Fruit fly (Drosophila melanogaster) whole organism, prepupa: ENCODE measurements around the gene CG12477.

Experiments used
- CG10631 ChIP-seq: fragments of 200-800 bp; sonication (Bioruptor generic); optimal IDR thresholded peaks from 2 replicates; lab custom pipeline; 2016; ENCODE audit warnings: missing biosample characterization, missing genetic modification characterization
- CG11294 ChIP-seq: fragments of 200-800 bp; sonication (Bioruptor generic); IDR thresholded peaks from 2 replicates; pipeline ENCODE4 v1.3.6; 2022; ENCODE audit warnings: missing biosample characterization, missing genetic modification characterization
- CG11762 ChIP-seq: fragments of 200-800 bp; sonication (Bioruptor generic); optimal IDR thresholded peaks from 3 replicates; lab custom pipeline; 2016; ENCODE audit warnings: missing biosample characterization, missing genetic modification characterization; ENCODE audit not compliant: insufficient read depth
- CG11902 ChIP-seq: fragments of 200-800 bp; sonication (Bioruptor generic); optimal IDR thresholded peaks from 3 replicates; lab custom pipeline; 2016; ENCODE audit warnings: missing biosample characterization, missing genetic modification characterization
- CG15336 ChIP-seq: fragments of 200-800 bp; sonication (Bioruptor generic); IDR thresholded peaks from 2 replicates; pipeline ENCODE4 v1.3.6; 2022; ENCODE audit warnings: missing biosample characterization, missing genetic modification characterization
- CG1621 ChIP-seq: fragments of 200-800 bp; sonication (Bioruptor generic); optimal IDR thresholded peaks from 3 replicates; lab custom pipeline; 2018; ENCODE audit warnings: missing biosample characterization, mild to moderate bottlenecking, missing genetic modification characterization
- CG16779 ChIP-seq: fragments of 200-800 bp; sonication (Bioruptor generic); optimal IDR thresholded peaks from 3 replicates; lab custom pipeline; 2017; ENCODE audit warnings: missing biosample characterization, mild to moderate bottlenecking, missing genetic modification characterization
- CG3032 ChIP-seq: fragments of 200-800 bp; optimal IDR thresholded peaks from 2 replicates; lab custom pipeline; 2019; ENCODE audit warnings: missing biosample characterization, mild to moderate bottlenecking, missing genetic modification characterization, moderate library complexity
- CG31627 ChIP-seq: fragments of 200-800 bp; sonication (Bioruptor generic); optimal IDR thresholded peaks from 3 replicates; lab custom pipeline; 2016; ENCODE audit warnings: missing biosample characterization, missing genetic modification characterization
- CG32006 ChIP-seq: fragments of 200-800 bp; sonication (Bioruptor generic); optimal IDR thresholded peaks from 3 replicates; lab custom pipeline; 2017; ENCODE audit warnings: missing biosample characterization, mild to moderate bottlenecking, missing genetic modification characterization
- CG34406 ChIP-seq: fragments of 200-800 bp; sonication (Bioruptor generic); optimal IDR thresholded peaks from 3 replicates; lab custom pipeline; 2016; ENCODE audit warnings: missing biosample characterization, missing genetic modification characterization
- CG4318 ChIP-seq: fragments of 200-800 bp; sonication (Bioruptor generic); optimal IDR thresholded peaks from 3 replicates; lab custom pipeline; 2017; ENCODE audit warnings: missing biosample characterization, mild to moderate bottlenecking, missing genetic modification characterization
- CG6276 ChIP-seq: fragments of 200-800 bp; sonication (Bioruptor generic); optimal IDR thresholded peaks from 2 replicates; lab custom pipeline; 2017; ENCODE audit warnings: missing biosample characterization, mild to moderate bottlenecking, missing genetic modification characterization
- CG6808 ChIP-seq: fragments of 200-800 bp; sonication (Bioruptor generic); optimal IDR thresholded peaks from 3 replicates; lab custom pipeline; 2017; ENCODE audit warnings: missing biosample characterization, missing genetic modification characterization, mild to moderate bottlenecking, moderate library complexity, missing genetic modification reagents
- CG6854 ChIP-seq: fragments of 200-800 bp; sonication (Bioruptor generic); optimal IDR thresholded peaks from 2 replicates; lab custom pipeline; 2017; ENCODE audit warnings: missing biosample characterization, mild to moderate bottlenecking, missing genetic modification characterization
- CG8119 ChIP-seq: fragments of 200-800 bp; sonication (Bioruptor generic); IDR thresholded peaks from 3 replicates; pipeline ENCODE4 v1.3.6; 2022; ENCODE audit warnings: missing biosample characterization, missing genetic modification characterization
- CG8319 ChIP-seq: fragments of 200-800 bp; sonication (Bioruptor generic); optimal IDR thresholded peaks from 3 replicates; lab custom pipeline; 2016; ENCODE audit warnings: missing biosample characterization, missing genetic modification characterization
- CG8632 ChIP-seq: fragments of 200-800 bp; sonication (Bioruptor generic); optimal IDR thresholded peaks from 3 replicates; lab custom pipeline; 2016; ENCODE audit warnings: missing biosample characterization, missing genetic modification characterization
- CG9139 ChIP-seq: fragments of 200-800 bp; sonication (Bioruptor generic); optimal IDR thresholded peaks from 3 replicates; lab custom pipeline; 2017; ENCODE audit warnings: missing biosample characterization, mild to moderate bottlenecking, missing genetic modification characterization
- Eip75B ChIP-seq: fragments of 200-800 bp; sonication (Bioruptor generic); optimal IDR thresholded peaks from 3 replicates; lab custom pipeline; 2016; ENCODE audit warnings: missing biosample characterization, missing genetic modification characterization
- Eip78C ChIP-seq: fragments of 200-800 bp; sonication (Bioruptor generic); peaks from one replicate; lab custom pipeline; 2016; ENCODE audit warnings: missing biosample characterization, missing genetic modification characterization
- Eip93F ChIP-seq: fragments of 200-800 bp; sonication (Bioruptor generic); optimal IDR thresholded peaks from 2 replicates; lab custom pipeline; 2016; ENCODE audit warnings: missing biosample characterization, mild to moderate bottlenecking, missing genetic modification characterization
- Ets96B ChIP-seq: fragments of 200-800 bp; optimal IDR thresholded peaks from 2 replicates; lab custom pipeline; 2019; ENCODE audit warnings: missing biosample characterization, mild to moderate bottlenecking, missing genetic modification characterization, moderate library complexity
- Gug ChIP-seq: fragments of 200-800 bp; sonication (Bioruptor generic); IDR thresholded peaks from 2 replicates; pipeline ENCODE4 v1.3.6; 2022; ENCODE audit warnings: missing biosample characterization, missing genetic modification characterization
- Hr38 ChIP-seq: sonication (Bioruptor generic); optimal IDR thresholded peaks from 2 replicates; lab custom pipeline; 2016; ENCODE audit warnings: missing biosample characterization, missing genetic modification characterization
- Hr39 ChIP-seq: fragments of 200-800 bp; sonication (Bioruptor generic); optimal IDR thresholded peaks from 2 replicates; lab custom pipeline; 2016; ENCODE audit warnings: missing biosample characterization, missing genetic modification characterization
- Hr4 ChIP-seq: fragments of 200-800 bp; sonication (Bioruptor generic); optimal IDR thresholded peaks from 3 replicates; lab custom pipeline; 2016; ENCODE audit warnings: missing biosample characterization, missing genetic modification characterization
- Lpt ChIP-seq: fragments of 200-800 bp; sonication (Bioruptor generic); optimal IDR thresholded peaks from 3 replicates; lab custom pipeline; 2016; ENCODE audit warnings: missing biosample characterization, missing genetic modification characterization
- Met ChIP-seq: fragments of 200-800 bp; sonication (Bioruptor generic); optimal IDR thresholded peaks from 3 replicates; lab custom pipeline; 2016; ENCODE audit warnings: missing biosample characterization, missing genetic modification characterization
- OdsH ChIP-seq: fragments of 200-800 bp; sonication (Bioruptor generic); optimal IDR thresholded peaks from 3 replicates; lab custom pipeline; 2016; ENCODE audit warnings: missing biosample characterization, missing genetic modification characterization
- Smox ChIP-seq: fragments of 200-800 bp; sonication (Bioruptor generic); optimal IDR thresholded peaks from 3 replicates; lab custom pipeline; 2016; ENCODE audit warnings: missing biosample characterization, missing genetic modification characterization
- Sox102F ChIP-seq: fragments of 200-800 bp; sonication (Bioruptor generic); optimal IDR thresholded peaks from 2 replicates; lab custom pipeline; 2016; ENCODE audit warnings: missing biosample characterization, mild to moderate bottlenecking, missing genetic modification characterization
- Sox15 ChIP-seq: fragments of 200-800 bp; sonication (Bioruptor generic); optimal IDR thresholded peaks from 3 replicates; lab custom pipeline; 2016; ENCODE audit warnings: missing biosample characterization, missing genetic modification characterization
- achi ChIP-seq: fragments of 200-800 bp; sonication (Bioruptor generic); optimal IDR thresholded peaks from 3 replicates; lab custom pipeline; 2016; ENCODE audit warnings: missing biosample characterization, missing genetic modification characterization
- acj6 ChIP-seq: fragments of 200-800 bp; sonication (Bioruptor generic); optimal IDR thresholded peaks from 3 replicates; lab custom pipeline; 2016; ENCODE audit warnings: missing biosample characterization, missing genetic modification characterization
- dac ChIP-seq: fragments of 200-800 bp; sonication (Bioruptor generic); optimal IDR thresholded peaks from 2 replicates; lab custom pipeline; 2017; ENCODE audit warnings: missing biosample characterization, mild to moderate bottlenecking, missing genetic modification characterization
- eg ChIP-seq: fragments of 200-800 bp; sonication (Bioruptor generic); IDR thresholded peaks from 3 replicates; pipeline ENCODE4 v1.3.6; 2022; ENCODE audit warnings: missing biosample characterization, missing genetic modification characterization
- esn ChIP-seq: fragments of 200-800 bp; sonication (Bioruptor generic); optimal IDR thresholded peaks from 2 replicates; lab custom pipeline; 2016; ENCODE audit warnings: missing biosample characterization, mild to moderate bottlenecking, missing genetic modification characterization, moderate library complexity
- fd59A ChIP-seq: fragments of 200-800 bp; sonication (Bioruptor generic); optimal IDR thresholded peaks from 2 replicates; lab custom pipeline; 2017; ENCODE audit warnings: missing biosample characterization, mild to moderate bottlenecking, missing genetic modification characterization, missing genetic modification reagents
- fd85E ChIP-seq: fragments of 200-800 bp; sonication (Bioruptor generic); optimal IDR thresholded peaks from 3 replicates; lab custom pipeline; 2016; ENCODE audit warnings: missing biosample characterization, missing genetic modification characterization
- fkh ChIP-seq: fragments of 200-800 bp; sonication (Bioruptor generic); optimal IDR thresholded peaks from 3 replicates; lab custom pipeline; 2017; ENCODE audit warnings: missing biosample characterization, mild to moderate bottlenecking, missing genetic modification characterization, moderate library complexity
- lz ChIP-seq: fragments of 200-800 bp; sonication (Bioruptor generic); optimal IDR thresholded peaks from 3 replicates; lab custom pipeline; 2016; ENCODE audit warnings: missing biosample characterization, missing genetic modification characterization
- net ChIP-seq: fragments of 200-800 bp; sonication (Bioruptor generic); optimal IDR thresholded peaks from 3 replicates; lab custom pipeline; 2016; ENCODE audit warnings: missing biosample characterization, missing genetic modification characterization
- salr ChIP-seq, 2 experiments: fragments of 200-800 bp; sonication (Bioruptor generic); optimal IDR thresholded peaks; 3 replicates each; lab custom pipeline; 2016 to 2018; ENCODE audit warnings: missing biosample characterization in 2 of 2, missing genetic modification characterization in 2 of 2, mild to moderate bottlenecking in 1 of 2
- spab ChIP-seq: fragments of 200-800 bp; sonication (Bioruptor generic); optimal IDR thresholded peaks from 2 replicates; lab custom pipeline; 2017; ENCODE audit warnings: missing biosample characterization, mild to moderate bottlenecking, missing genetic modification characterization, missing genetic modification reagents
- ss ChIP-seq, 2 experiments: fragments of 200-800 bp; sonication (Bioruptor generic); optimal IDR thresholded peaks; 2 replicates in 1 of 2; 3 replicates in 1 of 2; lab custom pipeline; 2017 to 2018; ENCODE audit warnings: mild to moderate bottlenecking in 2 of 2, missing biosample characterization in 2 of 2, missing genetic modification characterization in 2 of 2, moderate library complexity in 1 of 2
- topi ChIP-seq: fragments of 200-800 bp; sonication (Bioruptor generic); optimal IDR thresholded peaks from 3 replicates; lab custom pipeline; 2016; ENCODE audit warnings: missing biosample characterization, missing genetic modification characterization
- vri ChIP-seq: fragments of 200-800 bp; sonication (Bioruptor generic); optimal IDR thresholded peaks from 3 replicates; lab custom pipeline; 2016; ENCODE audit warnings: missing biosample characterization, mild to moderate bottlenecking, missing genetic modification characterization

CG12477 gene

DNA sequence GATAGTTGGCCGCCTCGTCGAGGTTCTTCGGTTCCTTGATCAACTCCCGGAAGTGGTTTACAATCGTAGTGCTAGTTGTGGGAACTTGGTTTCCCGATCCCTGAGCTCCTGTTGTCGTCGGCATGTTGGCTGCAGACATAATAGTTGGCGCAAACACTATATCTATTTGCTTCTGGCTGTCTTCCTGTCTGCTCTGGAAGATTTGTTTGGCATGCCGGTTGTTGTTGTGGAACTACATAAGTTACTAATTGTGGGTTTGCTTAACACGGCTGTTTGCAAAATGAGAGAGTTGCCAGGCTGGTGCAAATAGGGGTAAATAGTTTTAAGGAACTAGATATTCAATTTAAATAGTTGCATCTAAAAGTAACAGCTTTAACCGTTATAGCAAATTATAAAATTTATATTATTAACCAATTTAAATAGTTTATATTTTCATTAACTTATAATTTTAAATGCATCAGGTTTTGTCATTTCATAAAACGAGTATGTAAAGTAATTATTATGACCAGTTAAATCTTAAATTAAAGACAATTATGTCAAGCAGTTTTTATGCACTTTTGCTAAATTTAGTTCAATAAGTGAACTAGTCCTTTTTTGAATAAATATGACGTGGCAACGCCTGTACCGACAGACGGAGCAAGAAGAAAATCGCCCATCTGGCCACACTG, 41.4 kb downstream of the CG12477 start, which contains the start of the genes Sgf11 and CG32202 (continued):
- TF ChIP-seq vri (GFP tag; lab: Kevin White, UChicago) (no peak), CG31627 (GFP tag; lab: Kevin White, UChicago) (no peak), Sox15 (peak; percentile 40), CG11294 (GFP tag; lab: Robert Waterston, UW) (no peak), CG10631 (GFP tag; lab: Kevin White, UChicago) (peak; percentile 70), topi (GFP tag; lab: Kevin White, UChicago) (no peak), Hr39 (GFP tag; lab: Kevin White, UChicago) (peak; percentile 36), acj6 (GFP tag; lab: Kevin White, UChicago) (peak; percentile 58), CG6276 (GFP tag; lab: Kevin White, UChicago) (no peak), fd59A (GFP tag; lab: Kevin White, UChicago) (no peak), CG6808 (GFP tag; lab: Kevin White, UChicago) (no peak), eg (no peak), Ets96B (peak; percentile 61), salr (GFP tag; optimal IDR thresholded peaks at IDR 0.05; lab: Kevin White, UChicago) (no peak), fd85E (no peak), Hr38 (GFP tag; lab: Kevin White, UChicago) (no peak), Smox (GFP tag; lab: Kevin White, UChicago) (no peak), OdsH (peak; percentile 67), Met (no peak), CG8319 (GFP tag; lab: Kevin White, UChicago) (no peak), fkh (GFP tag; lab: Kevin White, UChicago) (peak; percentile 88), CG1621 (tag; lab: Kevin White, UChicago) (no peak), CG16779 (no peak), Eip78C (peak; percentile 51), CG6854 (GFP tag; lab: Kevin White, UChicago) (no peak), CG11762 (GFP tag; lab: Kevin White, UChicago) (no peak), Hr4 (GFP tag; lab: Kevin White, UChicago) (peak; percentile 40)

- TF ChIP-seq fkh (GFP tag; lab: Kevin White, UChicago) = no peak
- peak; percentile 92 for TF ChIP-seq Gug (GFP tag; lab: Robert Waterston, UW)
- TF ChIP-seq CG15336 = peak; percentile 96
- no peak for TF ChIP-seq CG6854 (GFP tag; lab: Kevin White, UChicago)
- TF ChIP-seq Eip78C = peak; percentile 97
- TF ChIP-seq ss (GFP tag; optimal IDR thresholded peaks at IDR 0.05; lab: Kevin White, UChicago) = peak in 1 of 2 experiments; percentile 70
- TF ChIP-seq CG8119 = peak; percentile 95
- TF ChIP-seq Eip75B (GFP tag; lab: Kevin White, UChicago) = no peak
- peak; percentile 93 for TF ChIP-seq CG34406 (GFP tag; lab: Kevin White, UChicago)
- peak; percentile 91 for TF ChIP-seq CG8632 (GFP tag; lab: Kevin White, UChicago)
- TF ChIP-seq dac (GFP tag; lab: Kevin White, UChicago) = no peak
- TF ChIP-seq Hr38 (GFP tag; lab: Kevin White, UChicago) = no peak
- peak; percentile 87 for TF ChIP-seq Met
- TF ChIP-seq Sox102F (GFP tag; lab: Kevin White, UChicago) = peak; percentile 80
- TF ChIP-seq CG4318 (GFP tag; lab: Kevin White, UChicago) = peak; percentile 55
- peak; percentile 92 for TF ChIP-seq esn
- TF ChIP-seq spab (GFP tag; lab: Kevin White, UChicago) = peak; percentile 72
- peak; percentile 32 for TF ChIP-seq CG1621 (tag; lab: Kevin White, UChicago)
- TF ChIP-seq Lpt (GFP tag; lab: Kevin White, UChicago) = peak; percentile 83
- TF ChIP-seq CG6808 (GFP tag; lab: Kevin White, UChicago) = no peak
- peak; percentile 90 for TF ChIP-seq achi (GFP tag; lab: Kevin White, UChicago)
- peak; percentile 37 for TF ChIP-seq Eip93F (GFP tag; lab: Kevin White, UChicago)
- TF ChIP-seq CG32006 (GFP tag; lab: Kevin White, UChicago) = peak; percentile 90
- TF ChIP-seq Hr39 (GFP tag; lab: Kevin White, UChicago) = peak; percentile 50
- TF ChIP-seq CG11902 (GFP tag; lab: Kevin White, UChicago) = peak; percentile 67
- TF ChIP-seq OdsH = peak; percentile 88
- TF ChIP-seq fd59A (GFP tag; lab: Kevin White, UChicago) = peak; percentile 51
- peak; percentile 79 for TF ChIP-seq lz (GFP tag; lab: Kevin White, UChicago)
- TF ChIP-seq CG3032 = peak; percentile 86
- TF ChIP-seq CG11294 (GFP tag; lab: Robert Waterston, UW) = peak; percentile 92
- peak; percentile 87 for TF ChIP-seq net (GFP tag; lab: Kevin White, UChicago)
- TF ChIP-seq CG31627 (GFP tag; lab: Kevin White, UChicago) = peak; percentile 68
- TF ChIP-seq CG9139 = peak; percentile 40
Observed at dm6 chr3L:18675363-18675866, 47.7 kb downstream of the CG12477 start, which contains the start of the genes GNBP2 and GNBP1. GNBP2 (minus strand) TSS chr3L:18675413. GNBP1 (plus strand) TSS chr3L:18675800.
